Worm (Caenorhabditis elegans): ENCODE results near the gene suf-1.

The suf-1 gene

DNA sequence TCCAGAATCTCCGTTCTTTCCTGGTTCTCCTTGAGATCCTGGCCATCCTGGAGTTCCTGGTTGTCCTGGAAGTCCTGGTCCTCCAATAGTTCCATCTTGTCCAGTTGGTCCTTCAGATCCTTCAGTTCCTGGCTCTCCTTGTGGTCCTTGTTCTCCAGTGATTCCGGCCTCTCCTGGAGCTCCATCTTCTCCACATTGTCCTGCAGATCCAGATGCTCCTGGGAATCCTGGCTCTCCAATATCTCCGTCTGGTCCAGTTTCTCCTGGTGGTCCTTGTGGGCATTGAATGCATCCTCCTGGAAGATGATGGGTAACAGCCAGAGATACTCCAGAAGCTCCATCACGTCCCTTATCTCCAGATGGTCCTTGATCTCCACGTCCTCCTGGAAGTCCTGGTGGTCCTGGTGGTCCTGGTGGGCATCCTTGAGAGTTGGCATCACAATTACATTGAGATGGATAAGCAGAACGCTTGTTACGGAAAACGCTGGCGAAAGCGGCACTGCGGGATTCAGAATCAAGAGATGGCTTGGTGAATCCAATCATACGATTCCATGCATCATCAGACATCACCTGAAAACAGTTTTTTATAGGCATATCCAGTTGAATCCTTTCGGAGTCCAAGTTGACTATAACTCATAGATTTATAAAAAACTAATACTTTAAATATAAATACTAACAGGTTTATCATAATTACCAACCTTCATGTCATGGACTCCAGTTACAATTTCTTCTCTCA, 35.2 kb upstream of the suf-1 start:
- TF ChIP-seq ref-1 (GFP tag; conservative IDR thresholded peaks at IDR 0.05) (no peak), ztf-23 (GFP tag; IDR thresholded peaks at IDR 0.05) (no peak), tab-1 (GFP tag; IDR thresholded peaks at IDR 0.05) (no peak), flt-1 (GFP tag; IDR thresholded peaks at IDR 0.05) (no peak), klf-2 (GFP tag; conservative IDR thresholded peaks at IDR 0.05) (no peak)

DNA sequence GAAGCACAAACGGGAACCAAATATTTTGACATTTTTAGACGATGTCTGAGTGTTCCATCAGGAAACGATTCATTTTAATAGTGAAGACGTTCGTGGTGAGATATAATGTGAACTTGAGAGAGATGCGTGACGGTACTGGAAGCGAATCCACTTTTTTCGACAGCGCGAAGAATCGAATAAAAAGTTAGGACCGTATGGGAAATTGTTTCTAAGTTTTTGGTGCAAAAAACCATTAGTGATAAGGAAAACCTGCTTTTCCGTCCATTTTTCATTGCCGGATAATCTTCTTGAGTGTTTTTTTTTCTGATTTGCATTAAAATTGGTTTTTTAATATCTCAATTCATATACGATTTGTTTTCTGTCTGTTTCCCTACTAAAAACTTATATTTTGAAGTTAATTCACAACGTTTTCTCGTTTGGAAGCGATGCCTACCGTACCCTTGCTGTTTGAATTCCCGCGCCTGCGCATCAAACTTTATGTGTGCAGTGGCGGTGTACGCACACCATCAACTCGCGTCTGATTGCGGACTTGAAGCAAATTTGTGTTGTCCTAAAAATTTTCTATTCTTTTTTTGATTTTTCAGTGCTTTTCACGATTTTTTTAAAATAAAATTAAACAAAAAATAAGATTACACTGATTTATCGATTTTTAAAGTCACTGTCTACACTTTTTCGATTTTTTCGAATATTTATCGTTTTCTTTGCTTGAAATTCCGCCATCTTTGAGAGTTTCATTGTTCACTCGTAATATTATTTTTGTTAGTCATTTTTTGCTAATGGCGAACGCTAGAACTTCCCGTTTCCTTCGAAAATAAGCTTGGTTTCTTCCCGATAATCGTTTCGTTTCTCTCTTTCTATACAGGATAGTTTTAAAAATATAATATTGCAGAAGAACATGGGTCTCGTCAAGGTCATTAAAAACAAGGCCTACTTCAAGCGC, 34.3 kb upstream of the suf-1 start, which contains the start of the genes col-38 and rpl-5:
TSS of gene col-38 (minus strand) at position 51 of the 940 bp plus-strand sequence.
TSS of gene rpl-5 (plus strand) at position 890 of the 940 bp plus-strand sequence.
- TF ChIP-seq ref-1 (GFP tag; conservative IDR thresholded peaks at IDR 0.05) (no peak), ztf-29 (GFP tag; IDR thresholded peaks at IDR 0.05) (no peak), T22C8.4 (GFP tag; IDR thresholded peaks at IDR 0.05) (no peak), med-1 (GFP tag; optimal IDR thresholded peaks at IDR 0.05; ENCODE audit: insufficient read depth) (no peak), cog-1 (tag; optimal IDR thresholded peaks at IDR 0.05) (peak; percentile 64), ztf-23 (GFP tag; IDR thresholded peaks at IDR 0.05) (peak; percentile 80), tab-1 (GFP tag; IDR thresholded peaks at IDR 0.05) (no peak; the same call in 1 of the 2 replicates), klf-2 (GFP tag; conservative IDR thresholded peaks at IDR 0.05) (0 out of 2 replicates have a peak, but pooled peaks have one; percentile 9), flt-1 (GFP tag; IDR thresholded peaks at IDR 0.05) (peak; percentile 78)

DNA sequence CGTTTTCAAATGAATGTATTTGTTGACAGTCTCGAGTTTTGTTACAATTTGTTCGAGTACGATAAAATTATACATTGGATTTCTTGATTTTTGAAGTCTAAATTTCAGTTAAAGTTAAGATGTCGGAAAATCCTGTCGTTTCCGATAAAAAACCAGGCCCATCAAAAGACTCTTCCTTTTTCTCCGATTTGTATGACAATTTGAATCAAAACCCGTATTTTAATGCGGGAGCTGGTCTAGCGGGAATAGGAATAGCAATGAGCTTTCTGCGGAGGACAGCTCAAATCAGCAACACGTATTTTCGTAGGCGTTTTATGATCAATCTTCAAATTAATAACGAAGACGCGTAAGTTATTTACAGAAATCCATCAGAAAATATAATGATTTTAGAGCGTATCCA, 32.7 kb upstream of the suf-1 start, which contains the start of gene bcs-1:
TSS of gene bcs-1 (plus strand) at position 109 of the 400 bp plus-strand sequence.
- TF ChIP-seq klf-2 (GFP tag; conservative IDR thresholded peaks at IDR 0.05): no peak
- TF ChIP-seq ztf-23 (GFP tag; IDR thresholded peaks at IDR 0.05): no peak
- TF ChIP-seq flt-1 (GFP tag; IDR thresholded peaks at IDR 0.05): no peak
- TF ChIP-seq ztf-29 (GFP tag; IDR thresholded peaks at IDR 0.05): no peak
- TF ChIP-seq T22C8.4 (GFP tag; IDR thresholded peaks at IDR 0.05): no peak
- TF ChIP-seq tab-1 (GFP tag; IDR thresholded peaks at IDR 0.05): no peak
- TF ChIP-seq med-1 (GFP tag; optimal IDR thresholded peaks at IDR 0.05; ENCODE audit: insufficient read depth): no peak
- no peak for TF ChIP-seq ref-1 (GFP tag; conservative IDR thresholded peaks at IDR 0.05)
- no peak for TF ChIP-seq cog-1 (tag; optimal IDR thresholded peaks at IDR 0.05)

DNA sequence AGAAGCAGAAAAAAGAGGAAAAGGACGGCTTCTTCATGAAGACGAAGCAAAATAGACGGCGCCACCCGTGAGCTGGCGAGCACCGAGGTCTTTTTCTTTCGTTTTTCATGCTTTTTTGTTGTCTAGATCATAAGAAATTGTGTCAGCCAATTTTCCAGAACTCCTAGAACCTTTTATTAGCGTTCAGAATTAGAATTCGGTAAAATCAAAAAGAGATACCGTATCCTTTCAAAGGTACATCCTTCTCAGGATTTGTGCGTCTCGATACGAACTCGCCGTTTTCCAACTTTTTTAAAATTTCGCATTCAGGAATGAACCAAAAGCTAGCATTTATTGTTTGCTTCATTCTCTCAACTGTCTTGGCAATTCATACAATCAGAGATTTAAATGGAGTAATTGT, 30.6 kb upstream of the suf-1 start, which contains the start of gene F54C9.7:
TSS of gene F54C9.7 (plus strand) at position 301 of the 400 bp plus-strand sequence.
- TF ChIP-seq ref-1 (GFP tag; conservative IDR thresholded peaks at IDR 0.05): no peak
- no peak for TF ChIP-seq med-1 (GFP tag; optimal IDR thresholded peaks at IDR 0.05; ENCODE audit: insufficient read depth)
- no peak for TF ChIP-seq ztf-23 (GFP tag; IDR thresholded peaks at IDR 0.05)
- TF ChIP-seq tab-1 (GFP tag; IDR thresholded peaks at IDR 0.05): no peak
- TF ChIP-seq T22C8.4 (GFP tag; IDR thresholded peaks at IDR 0.05): no peak
- TF ChIP-seq ztf-29 (GFP tag; IDR thresholded peaks at IDR 0.05): no peak
- no peak for TF ChIP-seq klf-2 (GFP tag; conservative IDR thresholded peaks at IDR 0.05)
- no peak for TF ChIP-seq flt-1 (GFP tag; IDR thresholded peaks at IDR 0.05)
- TF ChIP-seq cog-1 (tag; optimal IDR thresholded peaks at IDR 0.05): no peak

DNA sequence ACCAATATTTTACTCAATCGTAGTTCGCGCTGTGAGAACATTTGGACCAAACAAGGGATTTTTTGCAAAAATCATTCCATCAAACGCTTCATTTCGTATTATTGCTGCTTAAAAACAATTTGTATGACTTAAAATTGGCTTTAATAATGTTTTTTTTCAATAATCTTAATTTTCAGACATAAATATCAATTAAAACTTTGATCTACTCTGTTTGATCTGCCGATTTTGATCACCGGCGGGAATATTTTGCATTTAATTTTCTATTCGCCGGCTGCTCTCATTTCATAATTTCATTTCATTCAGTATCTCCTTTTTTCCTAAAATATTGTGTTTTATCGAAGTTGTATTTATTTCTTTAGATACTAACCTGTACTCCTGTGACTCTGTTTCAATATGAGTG, 28.5 kb upstream of the suf-1 start, which contains the start of gene puf-5:
TSS of gene puf-5 (plus strand) at position 358 of the 400 bp plus-strand sequence.
- TF ChIP-seq ztf-29 (GFP tag; IDR thresholded peaks at IDR 0.05) (no peak), T22C8.4 (GFP tag; IDR thresholded peaks at IDR 0.05) (no peak), klf-2 (GFP tag; conservative IDR thresholded peaks at IDR 0.05) (no peak), med-1 (GFP tag; optimal IDR thresholded peaks at IDR 0.05; ENCODE audit: insufficient read depth) (no peak), ref-1 (GFP tag; conservative IDR thresholded peaks at IDR 0.05) (no peak), flt-1 (GFP tag; IDR thresholded peaks at IDR 0.05) (no peak), ztf-23 (GFP tag; IDR thresholded peaks at IDR 0.05) (no peak), cog-1 (tag; optimal IDR thresholded peaks at IDR 0.05) (no peak), tab-1 (GFP tag; IDR thresholded peaks at IDR 0.05) (no peak)

DNA sequence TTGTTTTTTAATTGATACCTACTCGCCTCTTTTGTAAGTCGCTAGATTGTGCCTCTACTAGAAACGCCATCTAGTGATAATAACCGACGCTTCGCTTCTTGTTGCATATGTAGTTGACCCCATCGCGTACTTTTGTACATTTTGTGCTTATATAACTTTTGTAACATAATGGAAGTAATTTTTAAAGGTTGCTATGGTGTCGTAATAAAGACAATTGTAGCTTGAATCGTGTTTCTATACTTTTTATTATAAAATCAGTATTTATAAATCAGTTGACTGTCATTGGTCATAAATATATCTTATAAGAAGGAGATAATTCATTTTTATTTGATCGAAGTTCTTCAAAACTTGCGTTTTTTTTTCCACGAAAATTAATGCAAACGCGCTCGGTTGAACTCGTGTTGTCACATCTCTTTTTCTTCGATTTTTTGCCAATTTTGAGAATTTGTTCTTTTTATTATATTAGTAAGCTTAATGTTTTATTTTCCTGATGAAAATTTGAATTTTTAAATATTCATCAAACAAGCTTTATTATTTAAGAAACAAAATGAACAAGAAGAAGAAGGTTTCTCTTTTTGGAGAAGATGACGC, 26.0 kb upstream of the suf-1 start, which contains the start of gene F54C9.9:
TSS of gene F54C9.9 (plus strand) at position 541 of the 591 bp plus-strand sequence.
- TF ChIP-seq klf-2 (GFP tag; conservative IDR thresholded peaks at IDR 0.05): no peak
- TF ChIP-seq tab-1 (GFP tag; IDR thresholded peaks at IDR 0.05): no peak
- TF ChIP-seq ztf-29 (GFP tag; IDR thresholded peaks at IDR 0.05): no peak
- no peak for TF ChIP-seq ref-1 (GFP tag; conservative IDR thresholded peaks at IDR 0.05)
- TF ChIP-seq cog-1 (tag; optimal IDR thresholded peaks at IDR 0.05): no peak
- no peak for TF ChIP-seq med-1 (GFP tag; optimal IDR thresholded peaks at IDR 0.05; ENCODE audit: insufficient read depth)
- TF ChIP-seq flt-1 (GFP tag; IDR thresholded peaks at IDR 0.05): no peak

DNA sequence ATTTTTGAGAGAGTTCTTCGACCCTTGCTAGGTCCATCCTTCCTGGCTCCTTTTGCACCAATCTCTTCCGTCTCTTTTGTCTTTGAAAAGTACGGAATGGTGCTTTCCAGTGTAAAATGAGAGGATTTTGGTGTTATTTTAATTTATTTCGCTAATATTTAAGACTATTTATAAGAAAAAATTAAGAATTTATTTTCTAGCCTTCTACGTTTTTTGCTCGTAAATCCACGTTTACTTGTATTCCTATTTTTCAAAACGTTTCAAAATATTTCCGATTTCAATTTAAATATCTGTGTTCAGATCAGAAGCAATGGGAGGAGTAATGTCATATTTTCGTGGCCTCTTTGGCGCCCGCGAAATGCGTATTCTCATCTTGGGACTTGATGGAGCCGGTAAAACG, 21.9 kb upstream of the suf-1 start, which contains the start of gene arl-1:
TSS of gene arl-1 (plus strand) at position 301 of the 400 bp plus-strand sequence.
- no peak for TF ChIP-seq T22C8.4 (GFP tag; IDR thresholded peaks at IDR 0.05)
- no peak for TF ChIP-seq ref-1 (GFP tag; conservative IDR thresholded peaks at IDR 0.05)
- no peak for TF ChIP-seq tab-1 (GFP tag; IDR thresholded peaks at IDR 0.05)
- no peak for TF ChIP-seq ztf-29 (GFP tag; IDR thresholded peaks at IDR 0.05)
- TF ChIP-seq med-1 (GFP tag; optimal IDR thresholded peaks at IDR 0.05; ENCODE audit: insufficient read depth): no peak
- TF ChIP-seq ztf-23 (GFP tag; IDR thresholded peaks at IDR 0.05): no peak
- no peak for TF ChIP-seq klf-2 (GFP tag; conservative IDR thresholded peaks at IDR 0.05)
- TF ChIP-seq cog-1 (tag; optimal IDR thresholded peaks at IDR 0.05): no peak
- TF ChIP-seq flt-1 (GFP tag; IDR thresholded peaks at IDR 0.05): no peak

DNA sequence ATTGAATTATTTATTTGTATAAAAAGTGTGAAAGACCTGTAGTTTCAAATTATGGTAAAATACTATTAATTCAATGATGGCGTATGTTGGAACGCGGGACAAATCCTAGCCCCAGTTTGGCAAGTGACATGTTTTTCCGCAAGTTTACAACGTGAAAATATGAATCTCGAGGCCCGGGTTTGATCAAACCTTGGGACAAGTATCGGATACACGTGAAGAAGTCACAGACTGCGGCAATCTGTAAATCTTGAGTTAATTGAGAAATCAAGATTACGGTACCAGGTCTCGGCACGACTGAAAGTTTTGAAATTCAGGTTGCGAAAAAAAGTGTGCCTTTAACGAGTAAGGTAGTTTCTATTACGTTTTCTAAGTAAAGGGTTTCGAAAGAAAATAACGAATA, 20.6 kb upstream of the suf-1 start:
- TF ChIP-seq tab-1 (GFP tag; IDR thresholded peaks at IDR 0.05): no peak
- no peak for TF ChIP-seq med-1 (GFP tag; optimal IDR thresholded peaks at IDR 0.05; ENCODE audit: insufficient read depth)
- TF ChIP-seq ztf-23 (GFP tag; IDR thresholded peaks at IDR 0.05): no peak
- no peak for TF ChIP-seq cog-1 (tag; optimal IDR thresholded peaks at IDR 0.05)
- no peak for TF ChIP-seq klf-2 (GFP tag; conservative IDR thresholded peaks at IDR 0.05)
- no peak for TF ChIP-seq ztf-29 (GFP tag; IDR thresholded peaks at IDR 0.05)
- no peak for TF ChIP-seq flt-1 (GFP tag; IDR thresholded peaks at IDR 0.05)
- TF ChIP-seq T22C8.4 (GFP tag; IDR thresholded peaks at IDR 0.05): no peak
- no peak for TF ChIP-seq ref-1 (GFP tag; conservative IDR thresholded peaks at IDR 0.05)

Measured in whole organism, midembryonic.